Worm (Caenorhabditis elegans) whole organism, L3 larva: ENCODE results near the gene C25H3.10.

Experiments used
- R02D3.7 ChIP-seq: fragments of 150-350 bp; optimal IDR thresholded peaks from 2 replicates; lab custom pipeline; 2014; ENCODE audit warnings: missing biosample characterization, missing genetic modification characterization
- ZK546.5 ChIP-seq: sonication (generic microtip); optimal IDR thresholded peaks from 2 replicates; lab custom pipeline; 2017; ENCODE audit warnings: missing biosample characterization, missing genetic modification characterization
- aly-2 ChIP-seq: fragments of 150-350 bp; optimal IDR thresholded peaks from 2 replicates; lab custom pipeline; 2014; ENCODE audit warnings: missing biosample characterization, missing genetic modification characterization
- ceh-16 ChIP-seq: sonication (generic microtip); optimal IDR thresholded peaks from 2 replicates; lab custom pipeline; 2017; ENCODE audit warnings: missing biosample characterization, missing genetic modification characterization
- ceh-28 ChIP-seq: fragments of 150-350 bp; optimal IDR thresholded peaks from 2 replicates; lab custom pipeline; 2014; ENCODE audit warnings: missing biosample characterization, missing genetic modification reagents, missing genetic modification characterization
- ceh-82 ChIP-seq: fragments of 150-350 bp; optimal IDR thresholded peaks from 2 replicates; lab custom pipeline; 2014; ENCODE audit warnings: missing biosample characterization, missing genetic modification characterization
- egl-27 ChIP-seq: sonication (generic microtip); optimal IDR thresholded peaks from 4 replicates; lab custom pipeline; 2017; ENCODE audit warnings: missing biosample characterization, missing genetic modification reagents, missing genetic modification characterization
- egl-5 ChIP-seq: fragments of 150-350 bp; optimal IDR thresholded peaks from 2 replicates; lab custom pipeline; 2017; ENCODE audit warnings: missing biosample characterization, missing genetic modification reagents, missing genetic modification characterization, inconsistent platforms
- elt-1 ChIP-seq: fragments of 150-350 bp; optimal IDR thresholded peaks from 2 replicates; lab custom pipeline; 2014; ENCODE audit warnings: missing biosample characterization, missing genetic modification characterization
- elt-2 ChIP-seq: sonication (generic microtip); optimal IDR thresholded peaks from 2 replicates; lab custom pipeline; 2016; ENCODE audit warnings: missing genetic modification reagents, mild to moderate bottlenecking, missing genetic modification characterization, missing compliant biosample characterization
- fkh-10 ChIP-seq: sonication (generic microtip); optimal IDR thresholded peaks from 2 replicates; lab custom pipeline; 2017; ENCODE audit warnings: missing biosample characterization, missing genetic modification reagents, missing genetic modification characterization
- fkh-2 ChIP-seq: fragments of 150-350 bp; optimal IDR thresholded peaks from 2 replicates; lab custom pipeline; 2014; ENCODE audit warnings: missing biosample characterization, missing genetic modification reagents, missing genetic modification characterization
- fos-1 ChIP-seq: fragments of 150-350 bp; optimal IDR thresholded peaks from 2 replicates; lab custom pipeline; 2014; ENCODE audit warnings: missing biosample characterization, missing genetic modification characterization
- jun-1 ChIP-seq: fragments of 150-350 bp; optimal IDR thresholded peaks from 2 replicates; lab custom pipeline; 2014; ENCODE audit warnings: missing biosample characterization, missing genetic modification reagents, missing genetic modification characterization
- lin-15B ChIP-seq: fragments of 150-350 bp; optimal IDR thresholded peaks from 2 replicates; lab custom pipeline; 2014; ENCODE audit warnings: missing biosample characterization, missing genetic modification characterization
- lin-39 ChIP-seq: fragments of 150-350 bp; optimal IDR thresholded peaks from 2 replicates; lab custom pipeline; 2018; ENCODE audit warnings: missing biosample characterization, missing genetic modification reagents, missing genetic modification characterization
- nfya-1 ChIP-seq: sonication (generic microtip); optimal IDR thresholded peaks from 2 replicates; lab custom pipeline; 2017; ENCODE audit warnings: missing genetic modification characterization, mild to moderate bottlenecking, missing compliant biosample characterization, antibody characterized with exemption, moderate library complexity; ENCODE audit not compliant: insufficient read depth
- nhr-11 ChIP-seq: fragments of 150-350 bp; optimal IDR thresholded peaks from 2 replicates; lab custom pipeline; 2014; ENCODE audit warnings: missing biosample characterization, missing genetic modification characterization
- nhr-237 ChIP-seq: fragments of 150-350 bp; optimal IDR thresholded peaks from 2 replicates; lab custom pipeline; 2014; ENCODE audit warnings: missing biosample characterization, missing genetic modification characterization
- nhr-25 ChIP-seq: sonication (generic microtip); optimal IDR thresholded peaks from 2 replicates; lab custom pipeline; 2017; ENCODE audit warnings: missing biosample characterization, missing genetic modification characterization
- nhr-67 ChIP-seq: fragments of 150-350 bp; optimal IDR thresholded peaks from 2 replicates; lab custom pipeline; 2014; ENCODE audit warnings: missing biosample characterization, missing genetic modification characterization
- nhr-76 ChIP-seq: fragments of 150-350 bp; sonication (generic microtip); optimal IDR thresholded peaks from 5 replicates; lab custom pipeline; 2014; ENCODE audit warnings: missing biosample characterization, missing genetic modification characterization
- pha-4 ChIP-seq: fragments of 150-350 bp; optimal IDR thresholded peaks from 2 replicates; lab custom pipeline; 2014; ENCODE audit warnings: missing biosample characterization, missing genetic modification reagents, missing genetic modification characterization
- pqm-1 ChIP-seq: fragments of 150-350 bp; optimal IDR thresholded peaks from 2 replicates; lab custom pipeline; 2017; ENCODE audit warnings: missing biosample characterization, missing genetic modification characterization, inconsistent platforms
- skn-1 ChIP-seq: fragments of 150-350 bp; optimal IDR thresholded peaks from 2 replicates; lab custom pipeline; 2014; ENCODE audit warnings: missing biosample characterization, missing genetic modification characterization
- snpc-4 ChIP-seq: fragments of 150-350 bp; optimal IDR thresholded peaks from 2 replicates; lab custom pipeline; 2014; ENCODE audit warnings: missing biosample characterization, missing genetic modification characterization
- zag-1 ChIP-seq: fragments of 150-350 bp; optimal IDR thresholded peaks from 2 replicates; lab custom pipeline; 2014; ENCODE audit warnings: missing biosample characterization, missing genetic modification characterization
- ztf-4 ChIP-seq: fragments of 150-350 bp; optimal IDR thresholded peaks from 2 replicates; lab custom pipeline; 2014; ENCODE audit warnings: missing biosample characterization, missing genetic modification characterization

Gene C25H3.10

ce11 chrII:5698869-5699268, at the start of gene C25H3.10, which contains the start of gene C25H3.1:
Gene C25H3.10 (minus strand): TSS chrII:5698969.
Gene C25H3.1 (plus strand): TSS chrII:5699071.
- TF ChIP-seq egl-5 (tag; lab: Kevin White, UChicago) = peak; percentile 74
- no peak for TF ChIP-seq R02D3.7 (tag; lab: Kevin White, UChicago)
- TF ChIP-seq, all 47 proteins: peak for 1

DNA sequence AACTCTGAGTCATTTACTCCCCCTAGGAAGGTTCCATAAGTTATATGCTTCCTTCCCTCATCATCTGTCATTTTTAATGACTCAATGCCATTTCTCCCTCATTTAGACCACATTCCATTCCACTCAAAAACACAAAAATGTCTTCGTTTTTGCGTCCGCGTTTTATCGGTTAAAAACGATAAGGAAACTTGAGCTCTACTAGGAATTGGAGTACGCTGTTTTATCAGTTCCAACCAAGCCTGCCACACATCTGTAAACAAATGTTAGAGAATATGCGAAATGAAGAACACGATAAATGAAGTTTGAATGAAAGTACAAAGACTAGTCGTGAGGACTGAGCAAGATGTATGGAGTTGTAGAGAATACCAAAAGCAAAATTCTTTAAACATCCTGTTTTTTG, 49.6 kb upstream of the C25H3.10 start:
- TF ChIP-seq elt-1 (tag; lab: Kevin White, UChicago) = no peak
- TF ChIP-seq pha-4 (tag; lab: Kevin White, UChicago) = peak; percentile 39
- peak; percentile 100 for TF ChIP-seq elt-2 (tag; lab: Kevin White, UChicago)
- TF ChIP-seq pqm-1 (tag; lab: Kevin White, UChicago) = peak; percentile 97
- TF ChIP-seq jun-1 (tag; lab: Kevin White, UChicago) = peak; percentile 76
- no peak for TF ChIP-seq aly-2
- peak; percentile 1 for TF ChIP-seq skn-1

ce11 chrII:5747312-5747711, 48.5 kb upstream of the C25H3.10 start:
- peak; percentile 94 for TF ChIP-seq elt-2 (tag; lab: Kevin White, UChicago)
- TF ChIP-seq ceh-16 (tag; lab: Kevin White, UChicago) = no peak
- TF ChIP-seq fkh-2 (tag; lab: Kevin White, UChicago) = no peak

ce11 chrII:5745088-5745487, 46.3 kb upstream of the C25H3.10 start, which contains the start of gene F10C1.9:
Gene F10C1.9 (minus strand): TSS chrII:5745284.
- no peak for TF ChIP-seq nhr-76 (tag; lab: Kevin White, UChicago)
- no peak for TF ChIP-seq egl-27 (tag; lab: Kevin White, UChicago)
- no peak for TF ChIP-seq fos-1
- TF ChIP-seq nhr-25 (tag; lab: Kevin White, UChicago) = no peak
- peak; percentile 69 for TF ChIP-seq elt-2 (tag; lab: Kevin White, UChicago)
- no peak for TF ChIP-seq jun-1 (tag; lab: Kevin White, UChicago)
- no peak for TF ChIP-seq R02D3.7 (tag; lab: Kevin White, UChicago)
- TF ChIP-seq zag-1 (tag; lab: Kevin White, UChicago) = no peak
- no peak for TF ChIP-seq nfya-1 (tag; lab: Kevin White, UChicago)

DNA sequence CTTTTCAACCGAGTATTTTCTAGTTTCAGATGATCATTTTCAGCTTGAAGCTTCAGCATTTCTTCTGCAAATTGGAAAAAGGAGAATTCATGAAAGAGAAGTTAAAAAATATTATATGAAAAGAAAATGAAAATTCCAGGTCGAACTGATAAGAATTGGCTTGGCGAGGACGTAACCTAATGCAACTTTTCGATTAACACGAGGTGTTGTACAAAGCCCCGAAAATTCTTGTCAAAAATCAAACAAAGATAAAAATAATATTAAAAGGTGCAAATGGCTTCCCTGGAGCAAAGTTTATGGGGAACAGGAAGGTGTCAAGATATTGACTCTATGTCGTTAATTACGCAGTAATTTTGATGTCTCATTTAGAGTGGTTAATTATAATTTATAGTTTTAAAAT, 45.6 kb upstream of the C25H3.10 start:
- TF ChIP-seq nhr-11 (no peak), R02D3.7 (tag; lab: Kevin White, UChicago) (no peak), pqm-1 (tag; lab: Kevin White, UChicago) (peak; percentile 16), elt-2 (tag; lab: Kevin White, UChicago) (peak; percentile 95)

DNA sequence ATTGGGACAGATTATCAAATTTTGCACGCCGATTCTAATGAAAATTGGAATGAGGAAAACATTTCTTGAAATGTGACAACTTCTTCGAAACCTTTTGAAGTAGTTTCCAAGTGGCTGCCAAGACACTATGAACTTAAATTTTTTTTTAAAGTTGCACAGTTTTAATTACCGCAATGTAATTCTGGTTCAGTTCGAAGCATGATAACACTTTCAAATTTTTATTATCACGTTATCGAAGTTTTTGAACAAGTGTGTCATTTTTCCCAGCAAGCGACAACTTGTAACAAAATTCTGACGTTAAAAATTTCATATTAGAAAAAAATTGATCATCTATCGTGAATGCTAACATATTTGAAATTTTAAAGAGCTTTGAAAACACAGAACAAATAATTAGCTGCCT, 44.0 kb upstream of the C25H3.10 start:
- TF ChIP-seq elt-2 (tag; lab: Kevin White, UChicago) (peak; percentile 73), nhr-237 (tag; lab: Kevin White, UChicago) (no peak), ztf-4 (no peak), aly-2 (no peak), ZK546.5 (tag; lab: Kevin White, UChicago) (no peak)

DNA sequence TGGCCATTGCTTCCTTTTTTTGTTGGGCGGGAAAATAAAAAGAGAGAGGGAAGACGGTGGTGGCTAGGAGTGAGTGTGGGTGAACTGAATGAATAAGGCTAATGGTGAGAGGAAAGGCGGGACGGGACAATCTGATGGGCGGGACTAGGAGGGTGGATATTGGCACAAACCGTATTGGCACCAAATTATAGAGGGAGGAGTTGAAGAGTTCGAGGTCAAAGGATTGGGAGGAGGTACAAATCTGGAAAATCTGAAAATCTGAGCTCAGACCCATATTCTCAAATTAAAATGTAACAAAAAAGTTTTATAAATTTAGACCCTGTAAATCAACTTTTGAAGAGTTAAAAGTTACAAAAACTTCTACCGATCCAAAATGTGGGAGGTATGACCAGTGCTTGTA, 40.0 kb upstream of the C25H3.10 start, which contains the start of gene hlh-14:
Gene hlh-14 (minus strand): TSS at position 101 of the 400 bp plus-strand sequence.
- TF ChIP-seq lin-15B (tag; lab: Kevin White, UChicago) (no peak), aly-2 (no peak), nhr-67 (tag; lab: Kevin White, UChicago) (no peak), skn-1 (no peak), ceh-28 (tag; lab: Kevin White, UChicago) (no peak), fkh-10 (GFP tag; lab: Kevin White, UChicago) (no peak), egl-27 (tag; lab: Kevin White, UChicago) (no peak), R02D3.7 (tag; lab: Kevin White, UChicago) (no peak), snpc-4 (tag; lab: Kevin White, UChicago) (no peak), zag-1 (tag; lab: Kevin White, UChicago) (no peak), ceh-82 (tag; lab: Kevin White, UChicago) (no peak), lin-39 (tag; lab: Kevin White, UChicago) (no peak)
